Worm (Caenorhabditis elegans) whole organism, mixed stage, embryonic: ENCODE results near the gene Y55B1BR.6.

ENCODE experiments used
- M03D4.4 ChIP-seq: sonication (generic microtip); optimal IDR thresholded peaks from 2 replicates; lab custom pipeline; 2017; ENCODE audit warnings: mild to moderate bottlenecking, missing genetic modification characterization, missing compliant biosample characterization
- bed-3 ChIP-seq: fragments of 200-800 bp; sonication (Bioruptor generic); optimal IDR thresholded peaks from 3 replicates; lab custom pipeline; 2018; ENCODE audit warnings: mild to moderate bottlenecking, missing genetic modification characterization, moderate library complexity, missing compliant biosample characterization
- blmp-1 ChIP-seq: fragments of 150-350 bp; optimal IDR thresholded peaks from 2 replicates; lab custom pipeline; 2014; ENCODE audit warnings: missing biosample characterization, missing genetic modification characterization
- ceh-39 ChIP-seq: fragments of 150-350 bp; optimal IDR thresholded peaks from 2 replicates; lab custom pipeline; 2014; ENCODE audit warnings: missing biosample characterization, missing genetic modification characterization
- ceh-43 ChIP-seq: fragments of 200-800 bp; sonication (Bioruptor generic); optimal IDR thresholded peaks from 2 replicates; lab custom pipeline; 2018; ENCODE audit warnings: mild to moderate bottlenecking, missing genetic modification characterization, moderate library complexity, missing compliant biosample characterization
- ceh-83 ChIP-seq: fragments of 200-800 bp; sonication (Bioruptor generic); optimal IDR thresholded peaks from 2 replicates; lab custom pipeline; 2018; ENCODE audit warnings: mild to moderate bottlenecking, missing genetic modification characterization, missing compliant biosample characterization
- ces-1 ChIP-seq: fragments of 150-350 bp; optimal IDR thresholded peaks from 2 replicates; lab custom pipeline; 2014; ENCODE audit warnings: missing biosample characterization, missing genetic modification reagents, missing genetic modification characterization
- cnd-1 ChIP-seq: fragments of 200-800 bp; sonication (Bioruptor generic); optimal IDR thresholded peaks from 2 replicates; lab custom pipeline; 2018; ENCODE audit warnings: mild to moderate bottlenecking, missing genetic modification characterization, missing compliant biosample characterization
- drap-1 ChIP-seq: fragments of 200-800 bp; sonication (Bioruptor generic); optimal IDR thresholded peaks from 3 replicates; lab custom pipeline; 2018; ENCODE audit warnings: mild to moderate bottlenecking, missing genetic modification characterization, missing compliant biosample characterization
- elt-1 ChIP-seq: sonication (generic microtip); optimal IDR thresholded peaks from 2 replicates; lab custom pipeline; 2017; ENCODE audit warnings: missing genetic modification characterization, mild to moderate bottlenecking, missing compliant biosample characterization, antibody characterized with exemption, moderate library complexity, borderline replicate concordance; ENCODE audit not compliant: insufficient read depth
- elt-3 ChIP-seq: fragments of 150-350 bp; optimal IDR thresholded peaks from 2 replicates; lab custom pipeline; 2014; ENCODE audit warnings: missing biosample characterization, missing genetic modification characterization
- flh-1 ChIP-seq: fragments of 200-800 bp; sonication (Bioruptor generic); optimal IDR thresholded peaks from 2 replicates; lab custom pipeline; 2018; ENCODE audit warnings: mild to moderate bottlenecking, missing genetic modification characterization, moderate library complexity, missing compliant biosample characterization
- ham-2 ChIP-seq: fragments of 200-800 bp; sonication (Bioruptor generic); optimal IDR thresholded peaks from 2 replicates; lab custom pipeline; 2018; ENCODE audit warnings: mild to moderate bottlenecking, missing genetic modification characterization, missing compliant biosample characterization
- hlh-1 ChIP-seq: fragments of 150-350 bp; optimal IDR thresholded peaks from 2 replicates; lab custom pipeline; 2014; ENCODE audit warnings: missing biosample characterization, missing genetic modification reagents, missing genetic modification characterization
- lin-13 ChIP-seq: fragments of 150-350 bp; optimal IDR thresholded peaks from 2 replicates; lab custom pipeline; 2014; ENCODE audit warnings: missing biosample characterization, missing genetic modification characterization
- lin-32 ChIP-seq: fragments of 200-800 bp; sonication (Bioruptor generic); optimal IDR thresholded peaks from 2 replicates; lab custom pipeline; 2018; ENCODE audit warnings: mild to moderate bottlenecking, missing genetic modification characterization, missing compliant biosample characterization
- lsy-2 ChIP-seq: fragments of 150-350 bp; optimal IDR thresholded peaks from 2 replicates; lab custom pipeline; 2014; ENCODE audit warnings: missing biosample characterization, missing genetic modification characterization
- mab-5 ChIP-seq: fragments of 150-350 bp; optimal IDR thresholded peaks from 2 replicates; lab custom pipeline; 2014; ENCODE audit warnings: missing biosample characterization, missing genetic modification characterization
- mep-1 ChIP-seq: fragments of 150-350 bp; optimal IDR thresholded peaks from 2 replicates; lab custom pipeline; 2017; ENCODE audit warnings: missing biosample characterization, missing genetic modification reagents, missing genetic modification characterization, inconsistent platforms
- mls-2 ChIP-seq: sonication (generic microtip); optimal IDR thresholded peaks from 2 replicates; lab custom pipeline; 2016; ENCODE audit warnings: mild to moderate bottlenecking, missing genetic modification characterization, moderate library complexity, missing compliant biosample characterization
- nhr-12 ChIP-seq: fragments of 150-350 bp; optimal IDR thresholded peaks from 2 replicates; lab custom pipeline; 2014; ENCODE audit warnings: missing biosample characterization, missing genetic modification characterization
- nhr-2 ChIP-seq: fragments of 150-350 bp; optimal IDR thresholded peaks from 2 replicates; lab custom pipeline; 2014; ENCODE audit warnings: missing biosample characterization, missing genetic modification characterization
- nhr-237 ChIP-seq: fragments of 150-350 bp; optimal IDR thresholded peaks from 2 replicates; lab custom pipeline; 2014; ENCODE audit warnings: missing biosample characterization, missing genetic modification characterization
- nhr-28 ChIP-seq: fragments of 150-350 bp; optimal IDR thresholded peaks from 2 replicates; lab custom pipeline; 2014; ENCODE audit warnings: missing biosample characterization, missing genetic modification characterization
- nhr-76 ChIP-seq: sonication (generic microtip); optimal IDR thresholded peaks from 2 replicates; lab custom pipeline; 2017; ENCODE audit warnings: missing biosample characterization, missing genetic modification characterization
- pha-4 ChIP-seq: fragments of 150-350 bp; optimal IDR thresholded peaks from 2 replicates; lab custom pipeline; 2018; ENCODE audit warnings: missing biosample characterization, missing genetic modification reagents, missing genetic modification characterization
- sem-2 ChIP-seq: fragments of 200-800 bp; sonication (Bioruptor generic); optimal IDR thresholded peaks from 2 replicates; lab custom pipeline; 2018; ENCODE audit warnings: mild to moderate bottlenecking, missing genetic modification characterization, missing compliant biosample characterization
- snpc-4 ChIP-seq: fragments of 150-350 bp; optimal IDR thresholded peaks from 2 replicates; lab custom pipeline; 2014; ENCODE audit warnings: missing biosample characterization, missing genetic modification characterization
- sptf-1 ChIP-seq: sonication (generic microtip); optimal IDR thresholded peaks from 2 replicates; lab custom pipeline; 2017; ENCODE audit warnings: mild to moderate bottlenecking, missing genetic modification characterization, moderate library complexity, missing compliant biosample characterization
- tbx-8 ChIP-seq: fragments of 200-800 bp; sonication (Bioruptor generic); optimal IDR thresholded peaks from 2 replicates; lab custom pipeline; 2018; ENCODE audit warnings: mild to moderate bottlenecking, missing genetic modification characterization, moderate library complexity, missing compliant biosample characterization
- unc-120 ChIP-seq: sonication (generic microtip); optimal IDR thresholded peaks from 2 replicates; lab custom pipeline; 2017; ENCODE audit warnings: missing genetic modification characterization, missing compliant biosample characterization; ENCODE audit not compliant: poor library complexity, severe bottlenecking
- unc-39 ChIP-seq: fragments of 150-350 bp; optimal IDR thresholded peaks from 2 replicates; lab custom pipeline; 2014; ENCODE audit warnings: missing biosample characterization, missing genetic modification characterization
- unc-62 ChIP-seq: fragments of 150-350 bp; optimal IDR thresholded peaks from 2 replicates; lab custom pipeline; 2014; ENCODE audit warnings: missing biosample characterization, missing genetic modification reagents, missing genetic modification characterization
- zip-8 ChIP-seq: fragments of 150-350 bp; optimal IDR thresholded peaks from 2 replicates; lab custom pipeline; 2014; ENCODE audit warnings: missing biosample characterization, missing genetic modification characterization
- ztf-11 ChIP-seq: fragments of 150-350 bp; optimal IDR thresholded peaks from 2 replicates; lab custom pipeline; 2014; ENCODE audit warnings: missing biosample characterization, missing genetic modification characterization

The Y55B1BR.6 gene

ce11 chrIII:463711-464110, at the start of gene Y55B1BR.6:
Gene Y55B1BR.6, minus strand, starts transcription at chrIII:463811.
- TF ChIP-seq cnd-1 (no peak), mls-2 (no peak), ham-2 (no peak), blmp-1 (no peak), ces-1 (no peak), hlh-1 (tag; lab: Kevin White, UChicago) (no peak), drap-1 (GFP tag; lab: Kevin White, UChicago) (no peak), unc-120 (tag; lab: Kevin White, UChicago) (no peak), lsy-2 (tag; lab: Kevin White, UChicago) (no peak), nhr-28 (tag; lab: Kevin White, UChicago) (no peak), M03D4.4 (tag; lab: Kevin White, UChicago) (no peak), unc-39 (tag; lab: Kevin White, UChicago) (no peak), nhr-2 (tag; lab: Kevin White, UChicago) (no peak)
- TF ChIP-seq, all 35 proteins: peak for 0

- TF ChIP-seq nhr-2 (tag; lab: Kevin White, UChicago), result no peak
- TF ChIP-seq ces-1, result no peak
- TF ChIP-seq sptf-1 (tag; lab: Kevin White, UChicago), result no peak
- no peak for TF ChIP-seq nhr-237 (tag; lab: Kevin White, UChicago)
- TF ChIP-seq drap-1 (GFP tag; lab: Kevin White, UChicago), result no peak
- no peak for TF ChIP-seq mab-5
Observed at ce11 chrIII:513360-513759, 49.7 kb upstream of the Y55B1BR.6 start.

- TF ChIP-seq pha-4 (tag; lab: Kevin White, UChicago) (peak; percentile 8), lsy-2 (tag; lab: Kevin White, UChicago) (no peak)
- TF ChIP-seq, all 35 proteins: peak for 1
Observed at ce11 chrIII:512117-512516, 48.5 kb upstream of the Y55B1BR.6 start, which contains the start of gene F30H5.3. Gene F30H5.3, minus strand, starts transcription at chrIII:512217.

ce11 chrIII:509045-509444, 45.4 kb upstream of the Y55B1BR.6 start:
- TF ChIP-seq hlh-1 (tag; lab: Kevin White, UChicago) (no peak), zip-8 (tag; lab: Kevin White, UChicago) (no peak), sptf-1 (tag; lab: Kevin White, UChicago) (no peak), flh-1 (GFP tag; lab: Kevin White, UChicago) (no peak), lin-13 (tag; lab: Kevin White, UChicago) (no peak), elt-3 (no peak), mls-2 (no peak), unc-120 (tag; lab: Kevin White, UChicago) (no peak), mab-5 (no peak), drap-1 (GFP tag; lab: Kevin White, UChicago) (no peak), unc-62 (no peak), elt-1 (tag; lab: Kevin White, UChicago) (no peak), tbx-8 (GFP tag; lab: Kevin White, UChicago) (no peak), ceh-83 (GFP tag; lab: Kevin White, UChicago) (no peak), bed-3 (GFP tag; lab: Kevin White, UChicago) (no peak), unc-39 (tag; lab: Kevin White, UChicago) (no peak), cnd-1 (no peak)
- TF ChIP-seq, all 35 proteins: peak for 0

- TF ChIP-seq unc-39 (tag; lab: Kevin White, UChicago), result no peak
- TF ChIP-seq ztf-11 (tag; lab: Kevin White, UChicago), result no peak
- TF ChIP-seq snpc-4, result no peak
- peak; percentile 81 for TF ChIP-seq bed-3 (GFP tag; lab: Kevin White, UChicago)
- TF ChIP-seq tbx-8 (GFP tag; lab: Kevin White, UChicago), result peak; percentile 48
- peak; percentile 63 for TF ChIP-seq flh-1 (GFP tag; lab: Kevin White, UChicago)
- TF ChIP-seq sptf-1 (tag; lab: Kevin White, UChicago), result peak; percentile 95
- TF ChIP-seq drap-1 (GFP tag; lab: Kevin White, UChicago), result peak; percentile 90
- peak; percentile 72 for TF ChIP-seq ham-2
- peak; percentile 71 for TF ChIP-seq sem-2 (GFP tag; lab: Kevin White, UChicago)
- TF ChIP-seq M03D4.4 (tag; lab: Kevin White, UChicago), result peak; percentile 88
- peak; percentile 53 for TF ChIP-seq nhr-237 (tag; lab: Kevin White, UChicago)
- TF ChIP-seq cnd-1, result peak; percentile 91
- no peak for TF ChIP-seq nhr-12 (tag; lab: Kevin White, UChicago)
- TF ChIP-seq unc-62, result peak; percentile 47
- peak; percentile 94 for TF ChIP-seq ceh-83 (GFP tag; lab: Kevin White, UChicago)
- peak; percentile 59 for TF ChIP-seq lin-13 (tag; lab: Kevin White, UChicago)
- peak; percentile 87 for TF ChIP-seq lin-32 (GFP tag; lab: Kevin White, UChicago)
- no peak for TF ChIP-seq ceh-39
- no peak for TF ChIP-seq lsy-2 (tag; lab: Kevin White, UChicago)
- no peak for TF ChIP-seq elt-3
- TF ChIP-seq nhr-28 (tag; lab: Kevin White, UChicago), result peak; percentile 38
- peak; percentile 94 for TF ChIP-seq unc-120 (tag; lab: Kevin White, UChicago)
- no peak for TF ChIP-seq ces-1
- peak; percentile 91 for TF ChIP-seq mls-2
- peak; percentile 24 for TF ChIP-seq nhr-76 (tag; lab: Kevin White, UChicago)
- no peak for TF ChIP-seq mab-5
- peak; percentile 83 for TF ChIP-seq ceh-43 (GFP tag; lab: Kevin White, UChicago)
- TF ChIP-seq hlh-1 (tag; lab: Kevin White, UChicago), result no peak
- TF ChIP-seq mep-1 (tag; lab: Kevin White, UChicago), result peak; percentile 59
- peak; percentile 87 for TF ChIP-seq pha-4 (tag; lab: Kevin White, UChicago)
- no peak for TF ChIP-seq zip-8 (tag; lab: Kevin White, UChicago)
Observed at ce11 chrIII:502583-502982, 39.0 kb upstream of the Y55B1BR.6 start.
